Fruit fly (Drosophila melanogaster): Measurements from ENCODE around the gene Prim1.

- TF ChIP-seq CTCF (optimal IDR thresholded peaks at IDR 0.05): no peak
- no peak for TF ChIP-seq CG8478 (optimal IDR thresholded peaks at IDR 0.05)
Observed at dm6 chr3L:8334338-8334737, 5.8 kb upstream of the Prim1 start.

Measured in S2 (cell line).